Fruit fly (Drosophila melanogaster): Measurements from ENCODE around the gene atms.

atms gene

dm6 chr3R:4813172-4813716, 63.4 kb downstream of the atms start (continued):
- TF ChIP-seq lola (GFP tag; optimal IDR thresholded peaks at IDR 0.05) (peak in 1 of 3 experiments; percentile 75), pnt (GFP tag; optimal IDR thresholded peaks at IDR 0.05) (no peak), Dek (tag; optimal IDR thresholded peaks at IDR 0.05) (no peak), sd (tag; optimal IDR thresholded peaks at IDR 0.05) (peak; percentile 32), H2.0 (GFP tag; IDR thresholded peaks at IDR 0.05) (peak; percentile 53; the same call in 1 of the 2 replicates), bcd (GFP tag; optimal IDR thresholded peaks at IDR 0.05) (peak; percentile 51), onecut (GFP tag; IDR thresholded peaks at IDR 0.05) (peak; percentile 74), Blimp-1 (GFP tag; optimal IDR thresholded peaks at IDR 0.05) (no peak), CG18619 (GFP tag; optimal IDR thresholded peaks at IDR 0.05) (peak; percentile 60), CG7987 (GFP tag; optimal IDR thresholded peaks at IDR 0.05) (peak; percentile 82), tap (tag; optimal IDR thresholded peaks at IDR 0.05) (peak; percentile 58), CG14667 (GFP tag; IDR thresholded peaks at IDR 0.05) (no peak), B-H1 (GFP tag; IDR thresholded peaks at IDR 0.05) (peak; percentile 37; the same call in 1 of the 3 replicates), klu (GFP tag; IDR thresholded peaks at IDR 0.05) (no peak), CG30431 (GFP tag; optimal IDR thresholded peaks at IDR 0.05) (peak; percentile 46), tna (GFP tag; IDR thresholded peaks at IDR 0.05; ENCODE audit: partially characterized antibody) (0 out of 2 replicates have a peak, but pooled peaks have one; percentile 20), CG10431 (GFP tag; optimal IDR thresholded peaks at IDR 0.05) (peak; percentile 84), CG30020 (tag; optimal IDR thresholded peaks at IDR 0.05) (peak; percentile 96), ci (GFP tag; IDR thresholded peaks at IDR 0.05) (peak; percentile 80), Dip3 (GFP tag; optimal IDR thresholded peaks at IDR 0.05) (no peak), Fer2 (tag; optimal IDR thresholded peaks at IDR 0.05) (no peak), gfzf (GFP tag; optimal IDR thresholded peaks at IDR 0.05) (no peak), Ssrp (tag; optimal IDR thresholded peaks at IDR 0.05) (peak; percentile 22), CG11398 (GFP tag; optimal IDR thresholded peaks at IDR 0.05) (peak; percentile 1), CG2712 (tag; optimal IDR thresholded peaks at IDR 0.05) (peak; percentile 71), Adf1 (GFP tag; IDR thresholded peaks at IDR 0.05) (peak; percentile 11; the same call in 1 of the 2 replicates), zfh2 (GFP tag; optimal IDR thresholded peaks at IDR 0.05) (peak; percentile 48), CG12942 (GFP tag; optimal IDR thresholded peaks at IDR 0.05) (peak; percentile 26), HmgD (GFP tag; optimal IDR thresholded peaks at IDR 0.05) (no peak), esg (GFP tag; conservative IDR thresholded peaks at IDR 0.05) (no peak), CG3407 (GFP tag; optimal IDR thresholded peaks at IDR 0.05) (peak; percentile 81), Dll (GFP tag; IDR thresholded peaks at IDR 0.05; ENCODE audit: partially characterized antibody) (peak; percentile 69), Atf3 (GFP tag; optimal IDR thresholded peaks at IDR 0.05) (no peak), amos (GFP tag; IDR thresholded peaks at IDR 0.05; ENCODE audit: partially characterized antibody) (peak; percentile 80), Nf-YA (GFP tag; IDR thresholded peaks at IDR 0.05) (peak; percentile 49), HLH4C (GFP tag; IDR thresholded peaks at IDR 0.05; ENCODE audit: partially characterized antibody) (peak; percentile 55), CG7745 (tag; optimal IDR thresholded peaks at IDR 0.05) (peak; percentile 89), Max (GFP tag; optimal IDR thresholded peaks at IDR 0.05) (peak; percentile 18), E2f1 (GFP tag; IDR thresholded peaks at IDR 0.05) (no peak), luna (GFP tag; optimal IDR thresholded peaks at IDR 0.05) (no peak), Deaf1 (tag; optimal IDR thresholded peaks at IDR 0.05) (peak; percentile 13), lov (optimal IDR thresholded peaks at IDR 0.05) (no peak), lov (GFP tag; IDR thresholded peaks at IDR 0.05) (peak; percentile 69; the same call in 1 of the 3 replicates), Usf (GFP tag; optimal IDR thresholded peaks at IDR 0.05) (peak; percentile 8), dimm (GFP tag; IDR thresholded peaks at IDR 0.05) (no peak), Lpt (GFP tag; optimal IDR thresholded peaks at IDR 0.05) (no peak), Oaz (GFP tag; IDR thresholded peaks at IDR 0.05) (peak; percentile 19; the same call in 1 of the 2 replicates), NC2β (GFP tag; optimal IDR thresholded peaks at IDR 0.05) (peak; percentile 29), dm (GFP tag; optimal IDR thresholded peaks at IDR 0.05) (peak; percentile 5), CG1832 (GFP tag; optimal IDR thresholded peaks at IDR 0.05) (no peak)
